Worm (Caenorhabditis elegans): ENCODE data around the gene mrp-3.

Gene mrp-3

DNA sequence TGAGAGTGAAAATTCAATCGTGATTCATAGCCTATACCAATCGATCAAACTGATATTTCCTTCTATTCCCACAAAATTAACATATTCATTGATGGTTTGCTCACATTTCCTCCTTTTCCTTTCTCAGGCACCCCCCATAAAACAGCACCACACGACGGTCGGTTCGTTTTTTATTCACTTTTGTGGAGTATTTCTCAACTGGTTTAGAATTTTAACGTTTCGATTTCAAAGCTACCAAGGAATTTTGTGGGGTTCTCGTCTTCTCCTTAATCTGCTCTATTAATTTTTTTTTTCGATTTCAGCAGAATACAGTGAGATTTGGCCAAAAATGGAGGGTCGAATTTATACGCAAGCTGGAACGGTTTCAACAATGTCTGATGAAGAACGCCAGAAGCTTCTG is 19.8 kb downstream of the mrp-3 start, which contains the start of gene F31B9.7:
TSS of gene F31B9.7 (plus strand) at position 301 of the 400 bp plus-strand sequence.
- no peak for TF ChIP-seq nhr-6 (tag; optimal IDR thresholded peaks at IDR 0.05)
- no peak for TF ChIP-seq zag-1 (tag; optimal IDR thresholded peaks at IDR 0.05)
- TF ChIP-seq elt-1 (tag; optimal IDR thresholded peaks at IDR 0.05): no peak
- TF ChIP-seq nhr-12 (tag; optimal IDR thresholded peaks at IDR 0.05): no peak
- TF ChIP-seq ztf-1 (GFP tag; conservative IDR thresholded peaks at IDR 0.05): no peak
- no peak for TF ChIP-seq nhr-237 (tag; optimal IDR thresholded peaks at IDR 0.05)
- TF ChIP-seq sem-4 (tag; optimal IDR thresholded peaks at IDR 0.05): no peak
- TF ChIP-seq ceh-16 (tag; optimal IDR thresholded peaks at IDR 0.05): no peak

DNA sequence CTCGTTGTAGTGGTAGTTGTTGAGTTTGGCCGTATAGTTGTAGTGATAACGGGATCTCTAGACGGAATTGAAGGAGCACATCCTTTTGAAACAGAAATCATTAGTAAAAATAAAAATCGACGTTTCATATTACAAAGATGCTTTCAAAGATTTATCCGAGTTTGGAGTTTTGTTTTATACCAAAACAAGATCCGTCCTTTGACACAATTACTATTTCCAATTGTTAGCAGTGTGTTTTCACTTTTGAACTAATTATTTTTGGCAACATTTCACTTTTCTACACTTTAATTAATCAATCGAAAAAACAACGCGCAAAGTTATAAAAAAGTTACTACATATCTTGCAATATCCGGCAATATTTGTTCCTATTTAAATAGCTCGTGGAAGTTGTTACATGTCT is 22.1 kb downstream of the mrp-3 start, which contains the start of the genes F31B9.4 and F31B9.2:
TSS of gene F31B9.4 (minus strand) at position 101 of the 400 bp plus-strand sequence.
TSS of gene F31B9.2 (plus strand) at position 368 of the 400 bp plus-strand sequence.
- no peak for TF ChIP-seq zag-1 (tag; optimal IDR thresholded peaks at IDR 0.05)
- no peak for TF ChIP-seq nhr-25 (tag; optimal IDR thresholded peaks at IDR 0.05)
- TF ChIP-seq C34F6.9 (tag; optimal IDR thresholded peaks at IDR 0.05): no peak
- TF ChIP-seq nhr-11 (tag; optimal IDR thresholded peaks at IDR 0.05): no peak
- no peak for TF ChIP-seq ztf-4 (tag; optimal IDR thresholded peaks at IDR 0.05)
- TF ChIP-seq lin-39 (tag; optimal IDR thresholded peaks at IDR 0.05): no peak
- TF ChIP-seq nhr-23 (tag; optimal IDR thresholded peaks at IDR 0.05): no peak

DNA sequence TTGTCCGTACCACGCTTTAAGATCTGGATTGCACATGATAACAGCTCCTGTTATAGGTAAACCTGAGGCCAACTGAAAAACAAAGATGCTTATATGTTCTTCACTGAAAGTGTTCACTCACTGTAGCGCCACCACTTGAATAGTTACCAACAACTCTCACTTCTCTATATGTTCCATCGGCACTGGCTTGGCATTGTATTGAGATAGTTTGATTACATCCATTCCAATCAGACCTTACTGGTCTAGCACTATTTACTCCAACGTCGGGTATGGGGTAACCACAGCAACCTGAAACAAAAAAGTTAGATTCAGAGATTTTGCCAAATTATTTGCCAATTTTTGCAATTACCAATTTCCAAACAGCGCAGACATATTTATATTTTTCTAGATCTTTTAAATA is 23.4 kb downstream of the mrp-3 start:
- no peak for TF ChIP-seq lsy-2 (tag; optimal IDR thresholded peaks at IDR 0.05)
- TF ChIP-seq nhr-6 (tag; optimal IDR thresholded peaks at IDR 0.05): no peak
- TF ChIP-seq nhr-77 (tag; optimal IDR thresholded peaks at IDR 0.05): no peak
- no peak for TF ChIP-seq nhr-25 (tag; optimal IDR thresholded peaks at IDR 0.05)
- no peak for TF ChIP-seq peb-1 (tag; optimal IDR thresholded peaks at IDR 0.05)

DNA sequence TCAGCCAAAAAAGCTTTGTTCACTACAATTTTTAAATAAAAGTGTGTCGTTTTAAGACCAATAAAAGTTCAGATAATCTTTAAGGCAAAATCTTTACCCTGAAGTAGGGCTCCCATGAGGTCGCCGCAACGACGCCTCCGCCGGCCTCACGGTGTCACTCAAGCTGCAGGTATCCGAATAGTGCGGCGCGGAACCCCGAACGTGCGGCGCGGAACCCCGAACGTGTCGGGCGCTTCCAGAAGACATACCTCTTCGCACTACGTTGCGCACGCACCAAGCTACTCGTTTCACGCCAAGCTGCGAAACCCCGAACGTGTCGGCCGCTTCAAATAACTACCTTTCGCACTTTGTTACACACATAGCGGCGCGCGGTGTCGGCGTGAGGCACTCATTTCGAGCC is 26.3 kb downstream of the mrp-3 start:
- TF ChIP-seq ztf-1 (GFP tag; conservative IDR thresholded peaks at IDR 0.05): no peak
- TF ChIP-seq nhr-12 (tag; optimal IDR thresholded peaks at IDR 0.05): no peak
- no peak for TF ChIP-seq C34F6.9 (tag; optimal IDR thresholded peaks at IDR 0.05)
- TF ChIP-seq snpc-4 (tag; optimal IDR thresholded peaks at IDR 0.05): no peak
- no peak for TF ChIP-seq aly-2 (tag; optimal IDR thresholded peaks at IDR 0.05)
- no peak for TF ChIP-seq mab-5 (tag; optimal IDR thresholded peaks at IDR 0.05)

DNA sequence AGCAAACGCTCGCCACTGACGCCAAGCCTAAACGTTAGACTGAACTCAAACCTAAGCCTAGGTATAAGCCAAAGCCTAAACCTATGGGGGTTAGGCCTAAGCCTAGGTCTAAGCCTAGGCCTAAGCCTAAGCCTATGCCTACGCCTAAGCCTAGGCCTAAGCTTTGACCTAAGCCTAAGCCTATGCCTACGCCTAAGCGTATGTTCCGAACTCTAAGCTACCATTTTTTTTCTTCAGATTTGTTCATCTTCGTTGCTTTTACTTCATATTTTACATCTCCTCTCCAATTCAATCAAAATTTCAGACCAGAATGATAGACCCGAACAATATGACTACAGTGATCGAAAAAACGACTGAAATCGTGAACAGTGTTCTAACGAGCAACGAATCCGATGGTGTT is 28.8 kb downstream of the mrp-3 start, which contains the start of gene npr-33:
TSS of gene npr-33 (plus strand) at position 301 of the 400 bp plus-strand sequence.
- TF ChIP-seq lsy-2 (tag; optimal IDR thresholded peaks at IDR 0.05) (no peak), ztf-1 (GFP tag; conservative IDR thresholded peaks at IDR 0.05) (no peak), lin-13 (GFP tag; optimal IDR thresholded peaks at IDR 0.05) (no peak), crh-2 (tag; optimal IDR thresholded peaks at IDR 0.05) (no peak), sem-4 (tag; optimal IDR thresholded peaks at IDR 0.05) (no peak), lin-39 (tag; optimal IDR thresholded peaks at IDR 0.05) (no peak), ceh-82 (tag; optimal IDR thresholded peaks at IDR 0.05) (no peak), alr-1 (tag; optimal IDR thresholded peaks at IDR 0.05) (no peak), ztf-4 (tag; optimal IDR thresholded peaks at IDR 0.05) (no peak), blmp-1 (tag; optimal IDR thresholded peaks at IDR 0.05; ENCODE audit: insufficient read depth) (no peak)

DNA sequence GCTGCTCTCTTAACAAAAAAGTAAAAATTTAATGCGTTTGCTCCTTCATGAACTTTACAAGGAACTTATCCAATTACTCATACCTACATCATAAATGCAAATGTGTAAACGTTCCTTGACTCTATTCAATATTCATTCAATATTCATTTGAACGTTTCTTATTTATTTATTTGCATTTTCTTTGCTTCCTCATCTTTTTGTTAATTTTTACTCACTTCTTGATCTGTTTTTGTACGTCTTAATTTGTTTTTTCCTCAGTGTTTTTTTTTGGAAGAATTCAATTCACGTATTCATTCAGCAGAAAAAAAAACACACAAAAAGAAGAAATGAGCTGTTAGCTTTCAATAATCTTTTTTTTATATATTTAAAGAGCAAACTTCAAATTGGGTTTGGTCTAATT is 36.3 kb downstream of the mrp-3 start:
- TF ChIP-seq nhr-77 (tag; optimal IDR thresholded peaks at IDR 0.05): no peak
- no peak for TF ChIP-seq nhr-11 (tag; optimal IDR thresholded peaks at IDR 0.05)
- no peak for TF ChIP-seq dmd-4 (tag; optimal IDR thresholded peaks at IDR 0.05)
- no peak for TF ChIP-seq nhr-12 (tag; optimal IDR thresholded peaks at IDR 0.05)
- TF ChIP-seq unc-62 (GFP tag; optimal IDR thresholded peaks at IDR 0.05): no peak

DNA sequence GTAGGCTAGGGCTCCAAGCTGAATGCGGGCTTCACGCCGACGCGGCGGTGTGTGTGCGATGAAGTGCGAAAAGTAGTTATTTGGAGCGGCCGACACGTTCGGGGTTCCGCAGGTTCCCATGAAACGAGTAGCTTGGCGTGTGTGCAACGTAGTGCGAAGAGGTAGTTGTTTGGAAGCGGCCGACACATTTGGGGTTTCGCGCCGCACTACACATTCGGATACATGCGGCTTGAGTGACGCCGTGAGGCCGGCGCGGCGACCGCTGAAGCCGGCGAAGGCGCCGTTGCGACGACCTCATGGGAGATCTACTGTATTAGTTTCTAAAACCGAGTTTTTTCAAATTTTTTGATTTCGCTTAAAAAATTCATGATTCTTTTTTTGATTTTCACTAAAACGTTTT is 37.9 kb downstream of the mrp-3 start:
- TF ChIP-seq dmd-4 (tag; optimal IDR thresholded peaks at IDR 0.05): no peak
- no peak for TF ChIP-seq ceh-82 (tag; optimal IDR thresholded peaks at IDR 0.05)
- no peak for TF ChIP-seq unc-39 (tag; optimal IDR thresholded peaks at IDR 0.05)
- no peak for TF ChIP-seq Y55F3AM.14 (GFP tag; optimal IDR thresholded peaks at IDR 0.05)
- no peak for TF ChIP-seq ztf-11 (tag; optimal IDR thresholded peaks at IDR 0.05)
- TF ChIP-seq nhr-11 (tag; optimal IDR thresholded peaks at IDR 0.05): no peak
- TF ChIP-seq sem-4 (tag; optimal IDR thresholded peaks at IDR 0.05): no peak
- no peak for TF ChIP-seq ama-1 (optimal IDR thresholded peaks at IDR 0.05)
- no peak for TF ChIP-seq nhr-25 (tag; optimal IDR thresholded peaks at IDR 0.05)
- TF ChIP-seq nhr-12 (tag; optimal IDR thresholded peaks at IDR 0.05): no peak
- no peak for TF ChIP-seq unc-55 (GFP tag; optimal IDR thresholded peaks at IDR 0.05)
